Fruit fly (Drosophila melanogaster) whole organism, wandering third instar larva: ENCODE measurements around the gene CG7728.

ENCODE experiments used
- Hr78 ChIP-seq: fragments of >200 bp; optimal IDR thresholded peaks from 2 replicates; lab custom pipeline; 2017; ENCODE audit warnings: missing biosample characterization, missing genetic modification characterization
- OdsH ChIP-seq: fragments of 200-800 bp; sonication (Bioruptor generic); optimal IDR thresholded peaks from 2 replicates; lab custom pipeline; 2016; ENCODE audit warnings: missing biosample characterization, mild to moderate bottlenecking, missing genetic modification characterization
- Rel ChIP-seq, 2 experiments: fragments of 200-800 bp; sonication (Bioruptor generic) in 1 of 2; optimal IDR thresholded peaks; 2 replicates in 1 of 2; 3 replicates in 1 of 2; lab custom pipeline; 2016 to 2019; ENCODE audit warnings: mild to moderate bottlenecking in 2 of 2, missing biosample characterization in 2 of 2, missing genetic modification characterization in 2 of 2, moderate library complexity in 1 of 2
- brk ChIP-seq: fragments of 200-800 bp; sonication (Bioruptor generic); optimal IDR thresholded peaks from 2 replicates; lab custom pipeline; 2016; ENCODE audit warnings: missing biosample characterization, mild to moderate bottlenecking, missing genetic modification characterization
- psq ChIP-seq: fragments of 200-800 bp; sonication (Bioruptor generic); optimal IDR thresholded peaks from 3 replicates; lab custom pipeline; 2017; ENCODE audit warnings: missing biosample characterization, mild to moderate bottlenecking, missing genetic modification characterization, moderate library complexity

DNA sequence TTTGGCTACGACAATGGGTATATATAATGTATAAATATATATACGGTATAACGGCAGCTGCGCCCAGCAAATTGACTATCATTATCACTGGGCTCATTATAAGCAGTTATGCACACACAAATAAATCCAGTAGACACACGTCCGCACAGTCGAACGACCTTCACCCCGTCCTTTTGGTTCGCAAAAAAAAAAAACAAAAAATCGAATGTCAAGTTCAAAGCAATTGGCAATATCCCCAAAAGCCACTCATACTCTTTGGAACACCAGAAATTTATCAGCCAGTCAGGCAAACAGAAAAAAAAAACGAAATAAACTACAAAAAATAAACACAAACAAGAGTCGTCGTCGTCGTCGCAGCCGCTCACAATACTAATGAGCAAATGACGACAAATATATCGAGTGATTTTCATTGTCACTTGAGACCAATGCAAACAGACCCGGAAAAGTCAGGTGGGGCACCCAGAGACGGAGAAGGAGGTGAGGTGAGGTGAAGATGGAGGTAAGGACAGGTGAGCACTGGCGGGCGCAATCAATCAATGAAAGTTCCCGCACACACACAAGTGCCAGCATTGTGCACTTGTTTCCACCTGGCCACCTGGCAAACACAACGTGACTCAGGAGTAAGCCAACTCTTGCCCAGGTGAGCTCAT is 11.4 kb upstream of the CG7728 start:
- no peak for TF ChIP-seq brk (GFP tag; lab: Kevin White, UChicago)
- TF ChIP-seq psq (GFP tag; lab: Kevin White, UChicago), result no peak
- TF ChIP-seq Hr78 (GFP tag; lab: Kevin White, UChicago), result no peak
- TF ChIP-seq OdsH (GFP tag; lab: Kevin White, UChicago), result peak; percentile 37
- no peak for TF ChIP-seq Rel (GFP tag; optimal IDR thresholded peaks at IDR 0.05; lab: Kevin White, UChicago)
- TF ChIP-seq Rel (tag; optimal IDR thresholded peaks at IDR 0.05; lab: Kevin White, UChicago), result no peak
